Worm (Caenorhabditis elegans): ENCODE measurements around the gene oac-15.
A peak's percentile ranks its signal among the peaks of the same experiment; 100 is the strongest.

Gene oac-15

ce11 chrV:16233624-16234023 lies 23.9 kb upstream of the oac-15 start, which contains the start of gene clec-233:
TSS of gene clec-233 (plus strand) at chrV:16233924.
- TF ChIP-seq eyg-1 (tag; optimal IDR thresholded peaks at IDR 0.05) = no peak
- no peak for TF ChIP-seq F13H6.1 (tag; optimal IDR thresholded peaks at IDR 0.05)
- no peak for TF ChIP-seq ceh-22 (tag; optimal IDR thresholded peaks at IDR 0.05)

- TF ChIP-seq elt-2 (tag; optimal IDR thresholded peaks at IDR 0.05) (peak; percentile 86), tbx-2 (tag; optimal IDR thresholded peaks at IDR 0.05) (no peak)
These were observed 22.4 kb upstream of the oac-15 start, which contains the start of gene gst-22 for ce11 chrV:16232180-16232579. TSS of gene gst-22 (minus strand) at chrV:16232282.

ce11 chrV:16229896-16230295 lies 20.2 kb upstream of the oac-15 start, which contains the start of the genes F21H7.2 and F21H7.12:
TSS of gene F21H7.2 (minus strand) at chrV:16229996.
TSS of gene F21H7.12 (plus strand) at chrV:16230165.
- TF ChIP-seq lim-6 (tag; optimal IDR thresholded peaks at IDR 0.05) = no peak
- no peak for TF ChIP-seq pha-2 (tag; optimal IDR thresholded peaks at IDR 0.05)
- no peak for TF ChIP-seq ceh-31 (tag; optimal IDR thresholded peaks at IDR 0.05)
- no peak for TF ChIP-seq ceh-34 (tag; optimal IDR thresholded peaks at IDR 0.05)
- TF ChIP-seq unc-42 (tag; optimal IDR thresholded peaks at IDR 0.05) = no peak
- TF ChIP-seq fax-1 (tag; optimal IDR thresholded peaks at IDR 0.05) = no peak

- TF ChIP-seq hlh-13 (GFP tag; optimal IDR thresholded peaks at IDR 0.05) = no peak
- TF ChIP-seq tbx-2 (tag; optimal IDR thresholded peaks at IDR 0.05) = no peak
- TF ChIP-seq elt-4 (tag; optimal IDR thresholded peaks at IDR 0.05) = no peak
- no peak for TF ChIP-seq eyg-1 (tag; optimal IDR thresholded peaks at IDR 0.05)
- no peak for TF ChIP-seq ceh-24 (tag; optimal IDR thresholded peaks at IDR 0.05)
- no peak for TF ChIP-seq pag-3 (tag; optimal IDR thresholded peaks at IDR 0.05; ENCODE audit: borderline replicate concordance)
- no peak for TF ChIP-seq unc-42 (tag; optimal IDR thresholded peaks at IDR 0.05)
These were observed 19.7 kb upstream of the oac-15 start for ce11 chrV:16229439-16229838.

DNA sequence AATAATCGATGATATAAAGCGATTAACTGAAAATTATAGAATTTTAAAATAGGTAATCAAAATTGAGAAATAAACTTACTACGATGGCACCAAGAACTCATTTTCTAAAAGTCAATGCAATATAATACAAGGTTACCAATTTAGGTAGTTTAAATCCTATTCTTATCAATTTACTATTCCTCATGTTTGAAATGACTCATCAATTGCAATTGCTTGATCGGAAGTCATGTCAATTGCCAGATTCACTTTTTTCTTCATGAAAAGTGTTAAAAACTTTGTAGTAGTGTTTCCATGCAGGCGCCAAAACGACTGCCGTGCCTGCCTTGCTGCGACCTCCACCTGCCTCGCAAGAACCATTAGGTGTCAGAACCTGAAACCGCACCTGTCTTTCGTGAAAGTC lies 16.8 kb upstream of the oac-15 start, which contains the start of gene F11A5.13:
F11A5.13 (minus strand) TSS at position 101 of the 400 bp plus-strand sequence.
- TF ChIP-seq C38D4.7 (GFP tag; optimal IDR thresholded peaks at IDR 0.05) (no peak), sdc-2 (tag; optimal IDR thresholded peaks at IDR 0.05) (no peak), ceh-34 (tag; optimal IDR thresholded peaks at IDR 0.05) (no peak), unc-3 (GFP tag; conservative IDR thresholded peaks at IDR 0.05) (no peak), unc-3 (tag; optimal IDR thresholded peaks at IDR 0.05) (no peak), rnt-1 (tag; optimal IDR thresholded peaks at IDR 0.05) (no peak), eyg-1 (tag; optimal IDR thresholded peaks at IDR 0.05) (no peak), nhr-232 (tag; optimal IDR thresholded peaks at IDR 0.05) (no peak), unc-86 (tag; optimal IDR thresholded peaks at IDR 0.05) (no peak), ceh-48 (tag; optimal IDR thresholded peaks at IDR 0.05) (no peak), pax-1 (tag; optimal IDR thresholded peaks at IDR 0.05) (no peak), fax-1 (tag; optimal IDR thresholded peaks at IDR 0.05) (no peak)

ce11 chrV:16225524-16226116 lies 15.9 kb upstream of the oac-15 start:
- TF ChIP-seq ceh-18 (tag; optimal IDR thresholded peaks at IDR 0.05) (no peak), ref-2 (tag; optimal IDR thresholded peaks at IDR 0.05) (no peak)

DNA sequence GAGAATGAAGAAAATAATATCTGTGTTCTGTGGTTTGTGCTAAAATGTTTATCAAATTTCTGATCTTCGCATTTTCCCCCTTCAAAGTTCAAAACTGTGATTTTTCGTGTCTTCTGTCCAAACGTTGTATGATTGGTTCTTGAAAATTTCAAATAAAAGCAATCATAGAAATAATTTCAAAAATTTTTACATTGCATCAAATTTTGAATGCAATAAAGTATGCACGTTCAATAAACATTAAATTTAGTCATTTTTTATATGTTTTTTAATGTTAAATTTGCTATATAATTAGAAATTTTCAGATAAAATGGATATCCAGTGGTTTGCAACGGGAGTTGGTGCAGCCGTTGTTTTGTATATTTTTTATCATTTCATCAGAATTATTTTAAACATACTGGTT lies 14.3 kb upstream of the oac-15 start, which contains the start of gene stdh-2:
stdh-2 (plus strand) TSS at position 301 of the 400 bp plus-strand sequence.
- TF ChIP-seq T23F11.4 (GFP tag; optimal IDR thresholded peaks at IDR 0.05) (no peak), ceh-6 (GFP tag; optimal IDR thresholded peaks at IDR 0.05) (no peak), sdc-2 (tag; optimal IDR thresholded peaks at IDR 0.05) (no peak), che-1 (tag; optimal IDR thresholded peaks at IDR 0.05) (no peak), unc-42 (tag; optimal IDR thresholded peaks at IDR 0.05) (no peak), fkh-10 (GFP tag; optimal IDR thresholded peaks at IDR 0.05) (no peak), fkh-6 (tag; optimal IDR thresholded peaks at IDR 0.05) (no peak), ceh-48 (tag; optimal IDR thresholded peaks at IDR 0.05) (no peak), odd-2 (tag; optimal IDR thresholded peaks at IDR 0.05) (no peak)

All from whole organism, late embryonic.